Fruit fly (Drosophila melanogaster) whole organism, wandering third instar larva: ENCODE data around the gene eff.

ENCODE experiments used
- Abd-B ChIP-seq: fragments of >200 bp; optimal IDR thresholded peaks from 2 replicates; lab custom pipeline; 2017; ENCODE audit warnings: missing biosample characterization, missing genetic modification characterization
- Dfd ChIP-seq: fragments of >200 bp; optimal IDR thresholded peaks from 2 replicates; lab custom pipeline; 2017; ENCODE audit warnings: missing biosample characterization, missing genetic modification characterization
- HLH106 ChIP-seq: fragments of 200-800 bp; optimal IDR thresholded peaks from 3 replicates; lab custom pipeline; 2019; ENCODE audit warnings: missing biosample characterization, mild to moderate bottlenecking, missing genetic modification characterization, moderate library complexity
- Hnf4 ChIP-seq: fragments of 200-800 bp; sonication (Bioruptor generic); optimal IDR thresholded peaks from 2 replicates; lab custom pipeline; 2016; ENCODE audit warnings: missing biosample characterization, mild to moderate bottlenecking, missing genetic modification characterization
- Hr78 ChIP-seq: fragments of >200 bp; optimal IDR thresholded peaks from 2 replicates; lab custom pipeline; 2017; ENCODE audit warnings: missing biosample characterization, missing genetic modification characterization
- dsf ChIP-seq: sonication (Bioruptor generic); optimal IDR thresholded peaks from 2 replicates; lab custom pipeline; 2016; ENCODE audit warnings: missing biosample characterization, missing genetic modification characterization, borderline replicate concordance
- foxo ChIP-seq, 2 experiments: fragments of 200-800 bp; sonication (Bioruptor generic); optimal IDR thresholded peaks; 2 replicates in 1 of 2; 3 replicates in 1 of 2; lab custom pipeline; 2016 to 2017; ENCODE audit warnings: missing biosample characterization in 2 of 2, missing genetic modification characterization in 2 of 2
- pan ChIP-seq: fragments of >200 bp; optimal IDR thresholded peaks from 2 replicates; lab custom pipeline; 2017
- psq ChIP-seq: fragments of 200-800 bp; sonication (Bioruptor generic); optimal IDR thresholded peaks from 3 replicates; lab custom pipeline; 2017; ENCODE audit warnings: missing biosample characterization, mild to moderate bottlenecking, missing genetic modification characterization, moderate library complexity
- usp ChIP-seq: fragments of >200 bp; optimal IDR thresholded peaks from 2 replicates; lab custom pipeline; 2017; ENCODE audit warnings: missing biosample characterization, missing genetic modification characterization

DNA sequence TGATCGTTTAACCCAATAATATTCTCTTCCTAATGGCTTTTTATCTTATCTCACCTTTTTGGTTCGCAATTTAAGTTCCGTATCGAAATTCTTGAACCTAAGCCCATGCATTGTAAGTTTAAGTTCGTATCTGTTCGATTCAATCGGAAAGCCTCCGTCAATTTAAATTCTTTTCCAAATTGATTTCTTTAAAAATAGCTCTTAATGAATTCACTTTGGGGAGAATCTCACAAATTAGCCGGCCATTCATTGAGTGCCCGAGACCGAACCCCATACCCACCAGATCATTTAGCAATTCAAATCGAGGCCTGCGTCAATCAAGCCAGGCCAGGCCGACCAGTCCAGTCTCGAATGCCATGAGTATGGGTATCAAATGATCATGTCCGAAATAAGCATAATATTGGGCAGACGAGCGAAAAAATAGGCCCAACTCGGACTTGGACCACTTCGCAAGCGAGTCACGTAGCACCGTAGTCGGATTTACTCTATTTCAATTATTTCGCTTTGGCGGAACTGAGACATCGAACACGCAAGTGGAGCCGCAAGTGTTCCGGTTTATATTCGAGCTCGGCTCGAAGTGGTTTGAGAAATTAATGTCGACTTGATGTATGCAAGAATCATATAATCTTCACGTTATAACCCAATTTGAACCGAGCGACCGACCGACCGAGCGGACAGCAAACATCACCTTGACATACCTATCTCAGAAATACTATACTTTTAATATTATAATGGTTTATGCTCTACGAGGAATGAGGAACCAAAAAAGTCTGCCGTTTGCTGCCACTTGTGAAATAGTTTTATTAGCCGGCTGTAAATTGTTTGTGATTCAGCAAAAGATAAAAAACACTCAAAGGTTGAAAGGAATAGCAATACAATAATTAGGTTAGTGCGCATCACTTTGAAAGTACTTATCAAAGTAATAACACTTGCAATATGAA lies 33.1 kb downstream of the eff start:
- TF ChIP-seq dsf (GFP tag; lab: Kevin White, UChicago) (no peak), Hnf4 (GFP tag; lab: Kevin White, UChicago) (no peak), psq (GFP tag; lab: Kevin White, UChicago) (no peak), Hr78 (GFP tag; lab: Kevin White, UChicago) (no peak), Abd-B (GFP tag; lab: Kevin White, UChicago) (no peak), pan (no peak), usp (no peak), foxo (GFP tag; optimal IDR thresholded peaks at IDR 0.05; lab: Kevin White, UChicago) (no peak), Dfd (GFP tag; lab: Kevin White, UChicago) (no peak), HLH106 (tag; lab: Kevin White, UChicago) (no peak)
